Fruit fly (Drosophila melanogaster) whole organism, embryonic: ENCODE measurements around the gene CG9676.

Experiments
- ATbp ChIP-seq: fragments of 200-800 bp; sonication (Bioruptor generic); optimal IDR thresholded peaks from 2 replicates; lab custom pipeline; 2017; ENCODE audit warnings: missing biosample characterization, mild to moderate bottlenecking, missing genetic modification characterization, missing genetic modification reagents
- Bdp1 ChIP-seq: fragments of 200-800 bp; sonication (Bioruptor generic); optimal IDR thresholded peaks from 3 replicates; lab custom pipeline; 2016; ENCODE audit warnings: missing biosample characterization, missing genetic modification characterization
- CG11723 ChIP-seq: fragments of 200-800 bp; sonication (Bioruptor generic); optimal IDR thresholded peaks from 2 replicates; lab custom pipeline; 2017; ENCODE audit warnings: missing biosample characterization, mild to moderate bottlenecking, missing genetic modification characterization
- CG14441 ChIP-seq: fragments of 200-800 bp; sonication (Bioruptor generic); IDR thresholded peaks from 2 replicates; pipeline ENCODE4 v1.3.6; 2022; ENCODE audit warnings: missing biosample characterization, missing genetic modification characterization
- CG17359 ChIP-seq: fragments of 200-800 bp; sonication (Bioruptor generic); optimal IDR thresholded peaks from 3 replicates; lab custom pipeline; 2018; ENCODE audit warnings: missing biosample characterization, mild to moderate bottlenecking, missing genetic modification characterization, moderate library complexity
- CG18599 ChIP-seq: fragments of 200-800 bp; sonication (Bioruptor generic); optimal IDR thresholded peaks from 3 replicates; lab custom pipeline; 2017; ENCODE audit warnings: missing biosample characterization, missing genetic modification characterization, mild to moderate bottlenecking, moderate library complexity, missing genetic modification reagents
- CG2129 ChIP-seq: fragments of 200-800 bp; sonication (Bioruptor generic); IDR thresholded peaks from 2 replicates; pipeline ENCODE4 v1.3.6; 2022; ENCODE audit warnings: missing biosample characterization, missing genetic modification characterization; ENCODE audit not compliant: partially characterized antibody
- CG30403 ChIP-seq: fragments of 200-800 bp; sonication (Bioruptor generic); optimal IDR thresholded peaks from 3 replicates; lab custom pipeline; 2016; ENCODE audit warnings: missing biosample characterization, missing genetic modification characterization
- CG3163 ChIP-seq: fragments of 200-800 bp; sonication (Bioruptor generic); optimal IDR thresholded peaks from 3 replicates; lab custom pipeline; 2016; ENCODE audit warnings: missing biosample characterization, missing genetic modification characterization
- CG33213 ChIP-seq: fragments of 200-800 bp; sonication (Bioruptor generic); optimal IDR thresholded peaks from 3 replicates; lab custom pipeline; 2016; ENCODE audit warnings: missing biosample characterization, missing genetic modification characterization
- CG3407 ChIP-seq: fragments of 200-800 bp; sonication (Bioruptor generic); optimal IDR thresholded peaks from 2 replicates; lab custom pipeline; 2018; ENCODE audit warnings: missing biosample characterization, mild to moderate bottlenecking, missing genetic modification characterization
- CG3838 ChIP-seq: fragments of 200-800 bp; sonication (Bioruptor generic); optimal IDR thresholded peaks from 3 replicates; lab custom pipeline; 2016; ENCODE audit warnings: missing biosample characterization, missing genetic modification characterization
- CG4282 ChIP-seq: fragments of 200-800 bp; sonication (Bioruptor generic); optimal IDR thresholded peaks from 2 replicates; lab custom pipeline; 2016; ENCODE audit warnings: missing biosample characterization, missing genetic modification characterization
- CG6272 ChIP-seq: fragments of 200-800 bp; sonication (Bioruptor generic); IDR thresholded peaks from 2 replicates; pipeline ENCODE4 v1.3.6; 2022; ENCODE audit warnings: missing biosample characterization, missing genetic modification characterization
- CG6689 ChIP-seq: fragments of 200-800 bp; sonication (Bioruptor generic); IDR thresholded peaks from 2 replicates; pipeline ENCODE4 v1.3.6; 2022; ENCODE audit warnings: missing biosample characterization, missing genetic modification characterization
- CG7372 ChIP-seq: fragments of 200-800 bp; sonication (Bioruptor generic); IDR thresholded peaks from 2 replicates; pipeline ENCODE4 v1.3.6; 2022; ENCODE audit warnings: missing biosample characterization, missing genetic modification characterization
- CG7786 ChIP-seq: fragments of 200-800 bp; sonication (Bioruptor generic); optimal IDR thresholded peaks from 2 replicates; lab custom pipeline; 2016; ENCODE audit warnings: missing biosample characterization, missing genetic modification characterization
- CG9876 ChIP-seq: fragments of 200-800 bp; sonication (Bioruptor generic); optimal IDR thresholded peaks from 2 replicates; lab custom pipeline; 2016; ENCODE audit warnings: missing biosample characterization, missing genetic modification characterization
- D ChIP-seq, 2 experiments: fragments of 200-800 bp in 1 of 2; fragments of >200 bp in 1 of 2; sonication (Bioruptor generic) in 1 of 2; optimal IDR thresholded peaks; 2 replicates in 1 of 2; 3 replicates in 1 of 2; lab custom pipeline; 2017; ENCODE audit warnings: mild to moderate bottlenecking in 1 of 2, missing biosample characterization in 1 of 2, missing genetic modification characterization in 1 of 2, missing genetic modification reagents in 1 of 2
- D19A ChIP-seq: fragments of 200-800 bp; optimal IDR thresholded peaks from 3 replicates; lab custom pipeline; 2019; ENCODE audit warnings: missing biosample characterization, mild to moderate bottlenecking, missing genetic modification characterization, moderate library complexity
- Dad ChIP-seq: fragments of 200-800 bp; sonication (Bioruptor generic); optimal IDR thresholded peaks from 3 replicates; lab custom pipeline; 2016; ENCODE audit warnings: missing biosample characterization, missing genetic modification characterization
- Dek ChIP-seq: fragments of 200-800 bp; sonication (Bioruptor generic); optimal IDR thresholded peaks from 3 replicates; lab custom pipeline; 2019; ENCODE audit warnings: missing biosample characterization, mild to moderate bottlenecking, missing genetic modification characterization, moderate library complexity
- Dfd ChIP-seq, 2 experiments: fragments of >200 bp; optimal IDR thresholded peaks; 2 replicates each; lab custom pipeline; 2017; ENCODE audit warnings: missing biosample characterization in 2 of 2, missing genetic modification characterization in 2 of 2
- HLHmδ ChIP-seq: fragments of 200-800 bp; sonication (Bioruptor generic); optimal IDR thresholded peaks from 2 replicates; lab custom pipeline; 2018; ENCODE audit warnings: missing biosample characterization, mild to moderate bottlenecking, missing genetic modification characterization, moderate library complexity
- Hand ChIP-seq: fragments of 200-800 bp; sonication (Bioruptor generic); optimal IDR thresholded peaks from 2 replicates; lab custom pipeline; 2017; ENCODE audit warnings: mild to moderate bottlenecking, missing biosample characterization, missing genetic modification reagents, missing genetic modification characterization
- Hmx ChIP-seq: fragments of 200-800 bp; sonication (Bioruptor generic); optimal IDR thresholded peaks from 2 replicates; lab custom pipeline; 2016; ENCODE audit warnings: missing biosample characterization, missing genetic modification characterization
- Hr51 ChIP-seq, 2 experiments: fragments of 200-800 bp; sonication (Bioruptor generic); optimal IDR thresholded peaks; 2 replicates in 1 of 2; 3 replicates in 1 of 2; lab custom pipeline; 2016 to 2018; ENCODE audit warnings: missing biosample characterization in 2 of 2, missing genetic modification characterization in 2 of 2, mild to moderate bottlenecking in 1 of 2, moderate library complexity in 1 of 2
- Lim3 ChIP-seq: fragments of 200-800 bp; sonication (Bioruptor generic); IDR thresholded peaks from 2 replicates; pipeline ENCODE4 v1.3.6; 2022; ENCODE audit warnings: missing biosample characterization, missing genetic modification characterization
- Meics ChIP-seq: fragments of 200-800 bp; sonication (Bioruptor generic); optimal IDR thresholded peaks from 2 replicates; lab custom pipeline; 2017; ENCODE audit warnings: missing biosample characterization, mild to moderate bottlenecking, missing genetic modification characterization
- NC2α ChIP-seq: fragments of 200-800 bp; sonication (Bioruptor generic); optimal IDR thresholded peaks from 2 replicates; lab custom pipeline; 2016; ENCODE audit warnings: missing biosample characterization, missing genetic modification characterization
- Rfx ChIP-seq: fragments of 200-800 bp; sonication (Bioruptor generic); IDR thresholded peaks from 2 replicates; pipeline ENCODE4 v1.3.6; 2022; ENCODE audit warnings: missing biosample characterization, missing genetic modification characterization
- Six4 ChIP-seq: fragments of 200-800 bp; sonication (Bioruptor generic); optimal IDR thresholded peaks from 2 replicates; lab custom pipeline; 2016; ENCODE audit warnings: missing biosample characterization, missing genetic modification characterization
- Sry-δ ChIP-seq: fragments of 200-800 bp; sonication (Bioruptor generic); optimal IDR thresholded peaks from 2 replicates; lab custom pipeline; 2016; ENCODE audit warnings: missing biosample characterization, missing genetic modification characterization
- fu2 ChIP-seq: fragments of 200-800 bp; sonication (Bioruptor generic); optimal IDR thresholded peaks from 2 replicates; lab custom pipeline; 2016; ENCODE audit warnings: missing biosample characterization, missing genetic modification characterization
- grau ChIP-seq: fragments of 200-800 bp; optimal IDR thresholded peaks from 3 replicates; lab custom pipeline; 2019; ENCODE audit warnings: missing biosample characterization, mild to moderate bottlenecking, missing genetic modification characterization, moderate library complexity
- ham ChIP-seq: fragments of 200-800 bp; sonication (Bioruptor generic); IDR thresholded peaks from 2 replicates; pipeline ENCODE4 v1.3.6; 2022; ENCODE audit warnings: missing biosample characterization, missing genetic modification characterization
- kah ChIP-seq: fragments of 200-800 bp; sonication (Bioruptor generic); optimal IDR thresholded peaks from 2 replicates; lab custom pipeline; 2018; ENCODE audit warnings: missing biosample characterization, mild to moderate bottlenecking, missing genetic modification characterization
- ken ChIP-seq: fragments of 200-800 bp; sonication (Bioruptor generic); IDR thresholded peaks from 3 replicates; pipeline ENCODE4 v1.3.6; 2022; ENCODE audit warnings: missing biosample characterization, missing genetic modification characterization
- lbe ChIP-seq: fragments of 200-800 bp; sonication (Bioruptor generic); optimal IDR thresholded peaks from 2 replicates; lab custom pipeline; 2016; ENCODE audit warnings: missing biosample characterization, mild to moderate bottlenecking, missing genetic modification characterization
- mam ChIP-seq: fragments of 200-800 bp; sonication (Bioruptor generic); optimal IDR thresholded peaks from 3 replicates; lab custom pipeline; 2016; ENCODE audit warnings: missing biosample characterization, missing genetic modification characterization
- mirr ChIP-seq: fragments of 200-800 bp; sonication (Bioruptor generic); optimal IDR thresholded peaks from 3 replicates; lab custom pipeline; 2018; ENCODE audit warnings: missing biosample characterization, mild to moderate bottlenecking, missing genetic modification characterization
- repo ChIP-seq: fragments of 200-800 bp; sonication (Bioruptor generic); optimal IDR thresholded peaks from 2 replicates; lab custom pipeline; 2016; ENCODE audit warnings: missing biosample characterization, missing genetic modification characterization
- schlank ChIP-seq: fragments of 200-800 bp; sonication (Bioruptor generic); optimal IDR thresholded peaks from 2 replicates; lab custom pipeline; 2018; ENCODE audit warnings: missing biosample characterization, mild to moderate bottlenecking, missing genetic modification characterization
- sens ChIP-seq: fragments of 200-800 bp; sonication (Bioruptor generic); peaks from one replicate; lab custom pipeline; 2016; ENCODE audit warnings: missing biosample characterization, missing genetic modification characterization
- seq ChIP-seq: fragments of 200-800 bp; sonication (Bioruptor generic); IDR thresholded peaks from 2 replicates; pipeline ENCODE4 v1.3.6; 2022; ENCODE audit warnings: missing biosample characterization, missing genetic modification characterization
- slou ChIP-seq: fragments of 200-800 bp; sonication (Bioruptor generic); optimal IDR thresholded peaks from 3 replicates; lab custom pipeline; 2016; ENCODE audit warnings: missing biosample characterization, missing genetic modification characterization
- stc ChIP-seq: fragments of 200-800 bp; sonication (Bioruptor generic); IDR thresholded peaks from 2 replicates; pipeline ENCODE4 v1.3.6; 2022; ENCODE audit warnings: missing biosample characterization, missing genetic modification characterization
- tll ChIP-seq, 2 experiments: fragments of 200-800 bp in 1 of 2; fragments of >200 bp in 1 of 2; sonication (Bioruptor generic) in 1 of 2; optimal IDR thresholded peaks; 2 replicates each; lab custom pipeline; 2017 to 2019; ENCODE audit warnings: missing biosample characterization in 2 of 2, missing genetic modification characterization in 2 of 2, mild to moderate bottlenecking in 1 of 2, moderate library complexity in 1 of 2
- trh ChIP-seq: fragments of 200-800 bp; sonication (Bioruptor generic); optimal IDR thresholded peaks from 2 replicates; lab custom pipeline; 2016; ENCODE audit warnings: missing biosample characterization, missing genetic modification characterization
- unpg ChIP-seq: fragments of 200-800 bp; sonication (Bioruptor generic); optimal IDR thresholded peaks from 3 replicates; lab custom pipeline; 2018; ENCODE audit warnings: missing biosample characterization, mild to moderate bottlenecking, missing genetic modification characterization, moderate library complexity
- wek ChIP-seq: fragments of 200-800 bp; sonication (Bioruptor generic); optimal IDR thresholded peaks from 3 replicates; lab custom pipeline; 2018; ENCODE audit warnings: missing biosample characterization, mild to moderate bottlenecking, missing genetic modification characterization, moderate library complexity

Gene CG9676

DNA sequence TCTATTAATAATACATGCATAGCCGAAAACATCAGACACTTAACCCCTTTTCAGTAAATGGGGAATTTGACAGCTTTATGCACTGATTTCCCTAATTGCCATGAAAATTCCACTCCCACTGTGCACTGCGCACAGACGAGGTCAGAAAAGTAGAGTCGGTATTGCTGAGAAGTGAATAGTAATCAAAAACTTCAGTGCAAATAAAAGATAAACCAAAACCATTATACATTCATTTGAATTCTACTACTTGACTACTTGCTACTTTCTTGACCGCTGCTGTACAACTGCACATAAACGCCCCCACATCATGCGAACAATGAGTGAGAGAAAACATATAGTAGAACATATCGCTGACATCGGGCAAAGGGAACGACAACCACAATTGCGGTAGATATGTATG, 8.5 kb downstream of the CG9676 start (continued):
- peak; percentile 89 for TF ChIP-seq CG6689
- peak; percentile 79 for TF ChIP-seq CG33213 (GFP tag; lab: Kevin White, UChicago)
- peak; percentile 64 for TF ChIP-seq Meics (GFP tag; lab: Kevin White, UChicago)
- peak; percentile 78 for TF ChIP-seq Rfx (GFP tag; lab: Robert Waterston, UW)
- peak; percentile 81 for TF ChIP-seq CG7786
- TF ChIP-seq grau (tag; lab: Kevin White, UChicago): peak; percentile 79
- peak; percentile 80 for TF ChIP-seq D19A
- TF ChIP-seq CG2129 (GFP tag; lab: Robert Waterston, UW): no peak
- TF ChIP-seq ham (GFP tag; lab: Robert Waterston, UW): no peak
- TF ChIP-seq CG6272: peak; percentile 64; the same call in 1 of the 2 replicates
- peak; percentile 76 for TF ChIP-seq CG11723 (GFP tag; lab: Kevin White, UChicago)
- peak; percentile 84 for TF ChIP-seq seq (GFP tag; lab: Robert Waterston, UW)
- peak; percentile 89 for TF ChIP-seq ken (GFP tag; lab: Robert Waterston, UW)
- peak; percentile 73 for TF ChIP-seq Bdp1 (GFP tag; lab: Kevin White, UChicago)
- TF ChIP-seq Dek: peak; percentile 67
- no peak for TF ChIP-seq Hmx
- peak; percentile 84 for TF ChIP-seq CG3407 (GFP tag; lab: Kevin White, UChicago)
- TF ChIP-seq ATbp (GFP tag; lab: Kevin White, UChicago): peak; percentile 89
- TF ChIP-seq CG4282 (GFP tag; lab: Kevin White, UChicago): peak; percentile 61
- TF ChIP-seq Six4 (GFP tag; lab: Kevin White, UChicago): peak; percentile 82
- TF ChIP-seq CG3838: peak; percentile 59
- TF ChIP-seq fu2 (GFP tag; lab: Kevin White, UChicago): peak; percentile 65
- TF ChIP-seq schlank (tag; lab: Kevin White, UChicago): peak; percentile 37
- TF ChIP-seq wek (GFP tag; lab: Kevin White, UChicago): peak; percentile 74
- peak; percentile 91 for TF ChIP-seq unpg (GFP tag; lab: Kevin White, UChicago)
- TF ChIP-seq Dad: peak; percentile 87
- peak; percentile 76 for TF ChIP-seq CG9876

DNA sequence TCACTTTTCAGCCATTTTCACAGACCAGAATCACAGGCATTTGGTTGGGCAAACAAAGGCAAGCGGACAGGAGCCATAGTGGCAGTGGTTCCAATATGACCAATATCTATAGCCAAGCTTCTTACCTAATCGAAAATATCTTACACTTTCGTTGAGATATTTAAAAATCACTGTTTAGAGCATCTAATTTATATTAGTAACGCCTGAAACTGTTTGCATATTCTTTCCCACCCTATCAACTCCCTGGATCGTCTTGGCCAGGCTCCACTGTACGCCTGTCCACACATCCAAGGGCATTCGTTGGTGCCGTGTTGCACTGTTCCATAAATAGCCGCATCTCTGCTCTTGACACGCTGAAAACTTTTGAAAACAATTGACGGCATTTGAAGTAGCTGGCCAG, 9.5 kb downstream of the CG9676 start:
- TF ChIP-seq Hr51 (GFP tag; optimal IDR thresholded peaks at IDR 0.05; lab: Kevin White, UChicago) (peak in 1 of 2 experiments; percentile 22), trh (GFP tag; lab: Kevin White, UChicago) (no peak), HLHmδ (GFP tag; lab: Kevin White, UChicago) (no peak), CG3838 (no peak), sens (GFP tag; lab: Kevin White, UChicago) (peak; percentile 89), lbe (GFP tag; lab: Kevin White, UChicago) (no peak), D (optimal IDR thresholded peaks at IDR 0.05; lab: Kevin White, UChicago) (no peak), D (GFP tag; optimal IDR thresholded peaks at IDR 0.05; lab: Kevin White, UChicago) (peak; percentile 24), CG2129 (GFP tag; lab: Robert Waterston, UW) (no peak), CG18599 (GFP tag; lab: Kevin White, UChicago) (no peak), repo (GFP tag; lab: Kevin White, UChicago) (no peak), tll (GFP tag; optimal IDR thresholded peaks at IDR 0.05; lab: Kevin White, UChicago) (no peak), Sry-δ (no peak), Lim3 (no peak), CG17359 (tag; lab: Kevin White, UChicago) (peak; percentile 42), mam (GFP tag; lab: Kevin White, UChicago) (no peak), CG30403 (peak; percentile 21), CG14441 (GFP tag; lab: Robert Waterston, UW) (peak; percentile 54), stc (GFP tag; lab: Robert Waterston, UW) (0 out of 2 replicates have a peak, but pooled peaks have one; percentile 21), slou (no peak), CG7372 (no peak), Hand (no peak), NC2α (GFP tag; lab: Kevin White, UChicago) (no peak), mirr (GFP tag; lab: Kevin White, UChicago) (no peak), kah (GFP tag; lab: Kevin White, UChicago) (no peak), CG3163 (GFP tag; lab: Kevin White, UChicago) (no peak), Dfd (GFP tag; optimal IDR thresholded peaks at IDR 0.05; lab: Kevin White, UChicago) (no peak)
